Fruit fly (Drosophila melanogaster) Kc167 (cell line): Measurements from ENCODE around the gene CG2100.

ENCODE experiments used
- insv ChIP-seq: fragments of >200 bp; optimal IDR thresholded peaks from 3 replicates; lab custom pipeline; 2018; ENCODE audit warnings: missing external identifiers
- psq ChIP-seq: fragments of >200 bp; optimal IDR thresholded peaks from 2 replicates; lab custom pipeline; 2017; ENCODE audit warnings: missing external identifiers

DNA sequence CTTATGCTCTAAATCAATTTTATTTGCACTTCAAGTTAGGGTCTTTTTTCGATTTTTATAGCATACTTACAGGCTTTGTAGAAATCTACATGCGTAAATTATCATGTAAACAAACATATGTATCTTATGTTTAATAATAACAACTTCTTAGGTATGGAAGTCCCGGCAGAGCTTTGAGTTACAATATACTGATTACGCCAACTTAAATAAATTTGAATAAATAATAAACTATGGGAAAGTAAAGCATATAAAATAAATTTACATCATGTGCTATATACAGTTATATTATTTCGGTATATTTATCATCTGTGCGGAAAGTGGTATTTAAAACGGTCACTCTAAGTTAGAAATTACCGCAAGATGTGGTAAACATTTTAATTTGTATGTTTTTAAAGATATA is 3.0 kb downstream of the CG2100 start, which contains the start of gene CG1239:
- TF ChIP-seq psq (lab: Kevin White, UChicago) (no peak), insv (lab: Kevin White, UChicago) (no peak)
